Worm (Caenorhabditis elegans) whole organism, L1 larva: ENCODE data around the gene str-248.

Experiments
- C04F5.9 ChIP-seq: sonication (generic microtip); optimal IDR thresholded peaks from 2 replicates; lab custom pipeline; 2016; ENCODE audit warnings: missing genetic modification characterization, missing compliant biosample characterization
- C34B4.2 ChIP-seq: sonication (generic microtip); optimal IDR thresholded peaks from 2 replicates; lab custom pipeline; 2017; ENCODE audit warnings: mild to moderate bottlenecking, missing genetic modification characterization, missing compliant biosample characterization
- F16B12.6 ChIP-seq: fragments of 150-350 bp; optimal IDR thresholded peaks from 2 replicates; lab custom pipeline; 2014; ENCODE audit warnings: missing biosample characterization, missing genetic modification characterization
- Y116A8C.19 ChIP-seq: sonication (generic microtip); optimal IDR thresholded peaks from 2 replicates; lab custom pipeline; 2016; ENCODE audit warnings: missing compliant biosample characterization, missing genetic modification characterization, borderline replicate concordance
- ama-1 ChIP-seq: fragments of 150-350 bp; optimal IDR thresholded peaks from 2 replicates; lab custom pipeline; 2014
- blmp-1 ChIP-seq: fragments of 150-350 bp; optimal IDR thresholded peaks from 2 replicates; lab custom pipeline; 2014; ENCODE audit warnings: missing biosample characterization, missing genetic modification characterization
- ceh-8 ChIP-seq: fragments of 200-800 bp; sonication (Bioruptor generic); optimal IDR thresholded peaks from 2 replicates; lab custom pipeline; 2018; ENCODE audit warnings: mild to moderate bottlenecking, missing genetic modification characterization, moderate library complexity, missing compliant biosample characterization
- ceh-88 ChIP-seq: fragments of 200-800 bp; sonication (Bioruptor generic); IDR thresholded peaks from 2 replicates; pipeline ENCODE4 v1.3.6; 2022; ENCODE audit warnings: missing genetic modification characterization, missing compliant biosample characterization
- dpl-1 ChIP-seq, 3 experiments: fragments of 150-350 bp in 2 of 3; sonication (generic microtip) in 1 of 3; optimal IDR thresholded peaks; 2 replicates each; lab custom pipeline; 2014 to 2017; ENCODE audit warnings: missing biosample characterization in 3 of 3, missing genetic modification characterization in 3 of 3, missing genetic modification reagents in 3 of 3
- dsc-1 ChIP-seq: sonication (generic microtip); optimal IDR thresholded peaks from 2 replicates; lab custom pipeline; 2016; ENCODE audit warnings: mild to moderate bottlenecking, missing genetic modification characterization, missing compliant biosample characterization
- efl-3 ChIP-seq: fragments of 200-800 bp; sonication (Bioruptor generic); optimal IDR thresholded peaks from 2 replicates; lab custom pipeline; 2018; ENCODE audit warnings: mild to moderate bottlenecking, missing genetic modification characterization, missing compliant biosample characterization
- egl-27 ChIP-seq, 2 experiments: fragments of 150-350 bp in 1 of 2; sonication (generic microtip); optimal IDR thresholded peaks; 3 replicates each; lab custom pipeline; 2017 to 2018; ENCODE audit warnings: missing biosample characterization in 2 of 2, missing genetic modification characterization in 2 of 2, missing genetic modification reagents in 2 of 2
- elt-2 ChIP-seq: sonication (generic microtip); optimal IDR thresholded peaks from 2 replicates; lab custom pipeline; 2016; ENCODE audit warnings: missing genetic modification characterization, mild to moderate bottlenecking, inconsistent platforms, missing compliant biosample characterization, missing genetic modification reagents
- ets-5 ChIP-seq: fragments of 200-800 bp; sonication (Bioruptor generic); IDR thresholded peaks from 2 replicates; pipeline ENCODE4 v1.3.6; 2022; ENCODE audit warnings: missing genetic modification characterization, missing compliant biosample characterization
- grh-1 ChIP-seq: fragments of 200-800 bp; sonication (Bioruptor generic); IDR thresholded peaks from 2 replicates; pipeline ENCODE4 v1.3.6; 2022; ENCODE audit warnings: missing genetic modification reagents, missing genetic modification characterization, missing compliant biosample characterization
- hlh-4 ChIP-seq: sonication (generic microtip); optimal IDR thresholded peaks from 2 replicates; lab custom pipeline; 2016; ENCODE audit warnings: mild to moderate bottlenecking, missing genetic modification characterization, missing compliant biosample characterization
- hpl-2 ChIP-seq: fragments of 150-350 bp; optimal IDR thresholded peaks from 2 replicates; lab custom pipeline; 2014; ENCODE audit warnings: missing biosample characterization, missing genetic modification reagents, missing genetic modification characterization
- lin-39 ChIP-seq: fragments of 150-350 bp; optimal IDR thresholded peaks from 2 replicates; lab custom pipeline; 2014; ENCODE audit warnings: missing biosample characterization, missing genetic modification reagents, missing genetic modification characterization
- lsy-2 ChIP-seq, 2 experiments: fragments of 150-350 bp; optimal IDR thresholded peaks; 2 replicates each; lab custom pipeline; 2014; ENCODE audit warnings: missing biosample characterization in 2 of 2, missing genetic modification characterization in 2 of 2
- mab-9 ChIP-seq: fragments of 200-800 bp; sonication (Bioruptor generic); IDR thresholded peaks from 2 replicates; pipeline ENCODE4 v1.3.6; 2022; ENCODE audit warnings: missing genetic modification reagents, missing genetic modification characterization, missing compliant biosample characterization
- mef-2 ChIP-seq: fragments of 150-350 bp; optimal IDR thresholded peaks from 2 replicates; lab custom pipeline; 2014; ENCODE audit warnings: missing biosample characterization, missing genetic modification characterization
- mep-1 ChIP-seq: fragments of 150-350 bp; optimal IDR thresholded peaks from 2 replicates; lab custom pipeline; 2014; ENCODE audit warnings: missing biosample characterization, missing genetic modification characterization
- nhr-12 ChIP-seq: sonication (generic microtip); optimal IDR thresholded peaks from 2 replicates; lab custom pipeline; 2017; ENCODE audit warnings: missing biosample characterization, missing genetic modification characterization
- nhr-19 ChIP-seq: fragments of 200-800 bp; sonication (Bioruptor generic); conservative IDR thresholded peaks from 2 replicates; pipeline ENCODE4 v1.3.6; 2022; ENCODE audit warnings: missing genetic modification characterization, missing compliant biosample characterization
- nhr-20 ChIP-seq: sonication (generic microtip); optimal IDR thresholded peaks from 2 replicates; lab custom pipeline; 2016; ENCODE audit warnings: mild to moderate bottlenecking, missing genetic modification characterization, missing compliant biosample characterization
- nhr-237 ChIP-seq: fragments of 150-350 bp; optimal IDR thresholded peaks from 2 replicates; lab custom pipeline; 2014; ENCODE audit warnings: missing biosample characterization, missing genetic modification characterization
- nhr-71 ChIP-seq: sonication (generic microtip); optimal IDR thresholded peaks from 2 replicates; lab custom pipeline; 2016; ENCODE audit warnings: mild to moderate bottlenecking, missing genetic modification characterization, moderate library complexity, missing compliant biosample characterization
- nhr-76 ChIP-seq: sonication (generic microtip); optimal IDR thresholded peaks from 2 replicates; lab custom pipeline; 2017; ENCODE audit warnings: missing biosample characterization, missing genetic modification characterization
- nhr-77 ChIP-seq: fragments of 150-350 bp; optimal IDR thresholded peaks from 2 replicates; lab custom pipeline; 2014; ENCODE audit warnings: missing biosample characterization, missing genetic modification characterization
- nhr-85 ChIP-seq: sonication (generic microtip); peaks from one replicate; lab custom pipeline; 2016; ENCODE audit warnings: missing genetic modification characterization, inconsistent platforms, missing compliant biosample characterization
- pag-3 ChIP-seq: sonication (generic microtip); optimal IDR thresholded peaks from 2 replicates; lab custom pipeline; 2017; ENCODE audit warnings: missing genetic modification characterization, mild to moderate bottlenecking, missing compliant biosample characterization, antibody characterized with exemption, borderline replicate concordance; ENCODE audit not compliant: insufficient read depth
- pax-3 ChIP-seq: fragments of 200-800 bp; sonication (Bioruptor generic); optimal IDR thresholded peaks from 2 replicates; lab custom pipeline; 2018; ENCODE audit warnings: mild to moderate bottlenecking, missing genetic modification characterization, moderate library complexity, missing compliant biosample characterization
- pqm-1 ChIP-seq: sonication (generic microtip); optimal IDR thresholded peaks from 3 replicates; lab custom pipeline; 2017; ENCODE audit warnings: missing biosample characterization, missing genetic modification characterization
- rnt-1 ChIP-seq: sonication (generic microtip); optimal IDR thresholded peaks from 2 replicates; lab custom pipeline; 2016; ENCODE audit warnings: mild to moderate bottlenecking, missing genetic modification characterization, moderate library complexity, missing compliant biosample characterization
- skn-1 ChIP-seq: fragments of 150-350 bp; optimal IDR thresholded peaks from 2 replicates; lab custom pipeline; 2014; ENCODE audit warnings: missing biosample characterization, missing genetic modification characterization
- snpc-4 ChIP-seq: fragments of 150-350 bp; optimal IDR thresholded peaks from 2 replicates; lab custom pipeline; 2014; ENCODE audit warnings: missing biosample characterization, missing genetic modification characterization
- sptf-1 ChIP-seq: fragments of 150-350 bp; optimal IDR thresholded peaks from 2 replicates; lab custom pipeline; 2014; ENCODE audit warnings: missing biosample characterization, missing genetic modification characterization
- sup-37 ChIP-seq: fragments of 200-800 bp; sonication (Bioruptor generic); optimal IDR thresholded peaks from 2 replicates; lab custom pipeline; 2018; ENCODE audit warnings: mild to moderate bottlenecking, missing genetic modification characterization, missing compliant biosample characterization
- swsn-7 ChIP-seq: sonication (generic microtip); optimal IDR thresholded peaks from 2 replicates; lab custom pipeline; 2016; ENCODE audit warnings: missing genetic modification characterization, missing compliant biosample characterization
- tbx-2 ChIP-seq: sonication (generic microtip); optimal IDR thresholded peaks from 2 replicates; lab custom pipeline; 2016; ENCODE audit warnings: missing genetic modification characterization, missing compliant biosample characterization
- tlp-1 ChIP-seq: fragments of 150-350 bp; optimal IDR thresholded peaks from 2 replicates; lab custom pipeline; 2014; ENCODE audit warnings: missing biosample characterization, missing genetic modification characterization
- unc-62 ChIP-seq: fragments of 150-350 bp; optimal IDR thresholded peaks from 2 replicates; lab custom pipeline; 2014; ENCODE audit warnings: missing biosample characterization, missing genetic modification reagents, missing genetic modification characterization
- unc-86 ChIP-seq: sonication (generic microtip); optimal IDR thresholded peaks from 2 replicates; lab custom pipeline; 2016; ENCODE audit warnings: missing genetic modification characterization, missing compliant biosample characterization
- zip-4 ChIP-seq: fragments of 200-800 bp; sonication (Bioruptor generic); optimal IDR thresholded peaks from 2 replicates; lab custom pipeline; 2018; ENCODE audit warnings: mild to moderate bottlenecking, missing genetic modification characterization, moderate library complexity, missing compliant biosample characterization
- ztf-11 ChIP-seq, 2 experiments: sonication (generic microtip); optimal IDR thresholded peaks; 2 replicates each; lab custom pipeline; 2016 to 2017; ENCODE audit warnings: missing genetic modification characterization in 2 of 2, missing biosample characterization in 1 of 2, missing compliant biosample characterization in 1 of 2
- ztf-4 ChIP-seq: fragments of 150-350 bp; optimal IDR thresholded peaks from 2 replicates; lab custom pipeline; 2014; ENCODE audit warnings: missing biosample characterization, missing genetic modification characterization

str-248 gene

DNA sequence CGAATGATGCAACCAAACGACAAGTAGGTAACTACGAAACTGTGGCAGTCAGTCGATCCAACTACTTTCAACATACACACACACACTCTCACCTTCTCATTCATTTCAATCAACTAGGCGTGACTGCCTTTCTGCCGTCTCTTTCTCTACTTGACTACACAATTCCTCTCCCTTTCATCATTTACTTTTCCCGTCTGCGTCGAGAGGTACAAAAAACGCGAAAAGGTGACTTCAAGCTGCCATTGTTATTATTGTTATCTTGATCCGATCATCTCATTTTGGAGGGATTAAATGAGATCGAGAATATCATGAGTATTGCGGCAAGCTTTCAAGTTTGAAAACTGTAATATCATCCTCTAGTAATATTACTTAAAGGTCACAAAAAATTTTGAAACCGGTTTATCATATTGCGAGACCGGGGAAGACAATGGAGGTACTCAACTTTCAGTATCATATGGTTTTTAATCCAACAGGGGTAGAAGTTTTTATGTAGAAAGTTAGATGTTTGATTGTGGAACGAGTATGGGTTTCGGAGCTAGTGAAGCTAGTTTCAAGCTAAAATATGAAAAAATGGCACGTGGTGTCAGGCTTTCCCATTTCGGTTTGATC is 34.7 kb upstream of the str-248 start (continued):
- TF ChIP-seq Y116A8C.19 (tag; lab: Kevin White, UChicago) (no peak), dpl-1 (GFP tag; optimal IDR thresholded peaks at IDR 0.05; lab: Kevin White, UChicago) (peak; percentile 2 to 23 (median 5)), F16B12.6 (tag; lab: Kevin White, UChicago) (no peak), pag-3 (peak; percentile 76), mab-9 (GFP tag; lab: Robert Waterston, UW) (no peak), ceh-8 (GFP tag; lab: Kevin White, UChicago) (no peak), nhr-12 (tag; lab: Kevin White, UChicago) (no peak), sup-37 (GFP tag; lab: Kevin White, UChicago) (no peak), dsc-1 (no peak), efl-3 (GFP tag; lab: Kevin White, UChicago) (no peak), ets-5 (GFP tag; lab: Robert Waterston, UW) (no peak), lsy-2 (tag; optimal IDR thresholded peaks at IDR 0.05; lab: Kevin White, UChicago) (peak; percentile 55 to 71), lin-39 (tag; lab: Kevin White, UChicago) (no peak), swsn-7 (tag; lab: Kevin White, UChicago) (peak; percentile 16), nhr-77 (peak; percentile 50), mep-1 (tag; lab: Kevin White, UChicago) (peak; percentile 59), skn-1 (tag; lab: Kevin White, UChicago) (peak; percentile 12), nhr-237 (tag; lab: Kevin White, UChicago) (no peak), hlh-4 (tag; lab: Kevin White, UChicago) (no peak), nhr-85 (peak; percentile 89), ztf-4 (tag; lab: Kevin White, UChicago) (no peak), tbx-2 (tag; lab: Kevin White, UChicago) (peak; percentile 20), hpl-2 (no peak), ceh-88 (no peak), egl-27 (tag; optimal IDR thresholded peaks at IDR 0.05; lab: Kevin White, UChicago) (peak in 1 of 2 experiments; percentile 11), ama-1 (no peak), unc-62 (GFP tag; lab: Kevin White, UChicago) (no peak), nhr-20 (tag; lab: Kevin White, UChicago) (peak; percentile 81), sptf-1 (tag; lab: Kevin White, UChicago) (no peak), zip-4 (GFP tag; lab: Kevin White, UChicago) (no peak), C34B4.2 (tag; lab: Kevin White, UChicago) (no peak), pax-3 (no peak), grh-1 (GFP tag; lab: Robert Waterston, UW) (peak; percentile 72), tlp-1 (tag; lab: Kevin White, UChicago) (no peak), blmp-1 (tag; lab: Kevin White, UChicago) (peak; percentile 95), snpc-4 (no peak), mef-2 (tag; lab: Kevin White, UChicago) (no peak), elt-2 (tag; lab: Kevin White, UChicago) (peak; percentile 15)

DNA sequence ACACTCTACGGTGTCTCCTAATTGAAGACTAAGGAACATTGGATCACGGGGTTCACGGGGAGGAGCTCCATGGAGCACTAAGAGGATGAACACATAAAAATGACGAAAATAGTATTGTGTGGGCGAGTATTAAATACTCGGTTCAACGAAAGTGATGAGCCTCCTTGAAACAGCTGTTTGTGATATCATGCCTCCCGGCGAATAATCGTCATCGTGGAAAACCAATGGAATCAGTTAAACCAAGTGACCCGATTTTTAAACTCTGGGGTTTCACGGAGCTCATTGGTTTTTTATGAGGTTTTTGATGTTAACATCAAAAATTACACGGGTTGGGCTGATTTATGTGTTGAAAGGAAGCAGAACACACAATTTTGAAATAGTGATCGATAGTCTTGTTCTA is 32.1 kb upstream of the str-248 start:
- TF ChIP-seq unc-86 (tag; lab: Kevin White, UChicago) (no peak), C04F5.9 (tag; lab: Kevin White, UChicago) (no peak), dsc-1 (peak; percentile 72), rnt-1 (tag; lab: Kevin White, UChicago) (peak; percentile 52), lsy-2 (tag; optimal IDR thresholded peaks at IDR 0.05; lab: Kevin White, UChicago) (peak in 1 of 2 experiments; percentile 20), nhr-71 (peak; percentile 8), F16B12.6 (tag; lab: Kevin White, UChicago) (no peak), dpl-1 (GFP tag; optimal IDR thresholded peaks at IDR 0.05; lab: Kevin White, UChicago) (no peak), nhr-76 (tag; lab: Kevin White, UChicago) (no peak), nhr-19 (no peak), ztf-11 (tag; optimal IDR thresholded peaks at IDR 0.05; lab: Kevin White, UChicago) (no peak), pqm-1 (tag; lab: Kevin White, UChicago) (no peak), nhr-237 (tag; lab: Kevin White, UChicago) (no peak), hlh-4 (tag; lab: Kevin White, UChicago) (no peak), snpc-4 (no peak)
